Worm (Caenorhabditis elegans) whole organism, late embryonic: ENCODE data around the gene Y38F1A.1.

Experiments used
- K02D7.2 ChIP-seq: sonication (generic microtip); optimal IDR thresholded peaks from 2 replicates; lab custom pipeline; 2017; ENCODE audit warnings: mild to moderate bottlenecking, missing genetic modification characterization, missing compliant biosample characterization
- K09A11.1 ChIP-seq: sonication (generic microtip); optimal IDR thresholded peaks from 2 replicates; lab custom pipeline; 2017; ENCODE audit warnings: antibody characterized with exemption, mild to moderate bottlenecking, missing genetic modification characterization, missing compliant biosample characterization; ENCODE audit not compliant: insufficient read depth
- T23F11.4 ChIP-seq: fragments of 200-800 bp; sonication (Bioruptor generic); optimal IDR thresholded peaks from 2 replicates; lab custom pipeline; 2018; ENCODE audit warnings: mild to moderate bottlenecking, missing genetic modification characterization, missing compliant biosample characterization
- Y22D7AL.16 ChIP-seq: sonication (generic microtip); optimal IDR thresholded peaks from 2 replicates; lab custom pipeline; 2016; ENCODE audit warnings: missing genetic modification characterization, missing compliant biosample characterization
- ama-1 ChIP-seq: fragments of 150-350 bp; optimal IDR thresholded peaks from 2 replicates; lab custom pipeline; 2014
- ceh-19 ChIP-seq: fragments of 200-800 bp; sonication (Bioruptor generic); optimal IDR thresholded peaks from 2 replicates; lab custom pipeline; 2018; ENCODE audit warnings: mild to moderate bottlenecking, missing genetic modification characterization, missing compliant biosample characterization
- ceh-2 ChIP-seq: sonication (generic microtip); optimal IDR thresholded peaks from 2 replicates; lab custom pipeline; 2016; ENCODE audit warnings: missing genotype, missing genetic modification characterization, missing compliant biosample characterization
- ceh-22 ChIP-seq: sonication (generic microtip); optimal IDR thresholded peaks from 2 replicates; lab custom pipeline; 2017; ENCODE audit warnings: missing biosample characterization, missing genetic modification characterization
- ceh-24 ChIP-seq: sonication (generic microtip); optimal IDR thresholded peaks from 2 replicates; lab custom pipeline; 2016; ENCODE audit warnings: mild to moderate bottlenecking, missing genetic modification characterization, missing compliant biosample characterization
- ceh-31 ChIP-seq: sonication (generic microtip); optimal IDR thresholded peaks from 2 replicates; lab custom pipeline; 2016; ENCODE audit warnings: missing genetic modification characterization, missing compliant biosample characterization
- ceh-34 ChIP-seq: sonication (generic microtip); optimal IDR thresholded peaks from 2 replicates; lab custom pipeline; 2016; ENCODE audit warnings: mild to moderate bottlenecking, missing genetic modification characterization, missing compliant biosample characterization
- ceh-45 ChIP-seq: fragments of 200-800 bp; sonication (Bioruptor generic); IDR thresholded peaks from 2 replicates; pipeline ENCODE4 v1.3.6; 2022; ENCODE audit warnings: missing genetic modification reagents, missing genetic modification characterization, missing compliant biosample characterization
- ceh-6 ChIP-seq: fragments of 200-800 bp; sonication (Bioruptor generic); optimal IDR thresholded peaks from 2 replicates; lab custom pipeline; 2018; ENCODE audit warnings: mild to moderate bottlenecking, missing genetic modification characterization, missing compliant biosample characterization
- dmd-4 ChIP-seq: sonication (generic microtip); optimal IDR thresholded peaks from 2 replicates; lab custom pipeline; 2016; ENCODE audit warnings: borderline replicate concordance, missing genetic modification characterization, missing compliant biosample characterization
- dve-1 ChIP-seq: sonication (generic microtip); optimal IDR thresholded peaks from 2 replicates; lab custom pipeline; 2017; ENCODE audit warnings: antibody characterized with exemption, mild to moderate bottlenecking, missing genetic modification characterization, missing compliant biosample characterization
- elt-2 ChIP-seq: sonication (generic microtip); optimal IDR thresholded peaks from 2 replicates; lab custom pipeline; 2016; ENCODE audit warnings: missing genetic modification reagents, missing genetic modification characterization, missing compliant biosample characterization
- elt-4 ChIP-seq: sonication (generic microtip); optimal IDR thresholded peaks from 2 replicates; lab custom pipeline; 2016; ENCODE audit warnings: missing genetic modification characterization, missing compliant biosample characterization
- ets-4 ChIP-seq: sonication (generic microtip); optimal IDR thresholded peaks from 2 replicates; lab custom pipeline; 2016; ENCODE audit warnings: missing genetic modification characterization, missing compliant biosample characterization
- fax-1 ChIP-seq: sonication (generic microtip); optimal IDR thresholded peaks from 2 replicates; lab custom pipeline; 2016; ENCODE audit warnings: missing genotype, missing genetic modification characterization, missing compliant biosample characterization
- fkh-10 ChIP-seq: fragments of 150-350 bp; optimal IDR thresholded peaks from 2 replicates; lab custom pipeline; 2014; ENCODE audit warnings: missing biosample characterization, missing genetic modification reagents, missing genetic modification characterization
- gmeb-2 ChIP-seq: sonication (generic microtip); optimal IDR thresholded peaks from 2 replicates; lab custom pipeline; 2016; ENCODE audit warnings: missing genetic modification characterization, inconsistent platforms, missing compliant biosample characterization
- hlh-15 ChIP-seq: sonication (generic microtip); optimal IDR thresholded peaks from 2 replicates; lab custom pipeline; 2016; ENCODE audit warnings: missing genetic modification characterization, missing compliant biosample characterization
- hlh-30 ChIP-seq: sonication (generic microtip); optimal IDR thresholded peaks from 2 replicates; lab custom pipeline; 2017; ENCODE audit warnings: antibody characterized with exemption, missing genetic modification characterization, missing compliant biosample characterization; ENCODE audit not compliant: insufficient read depth
- hlh-6 ChIP-seq: sonication (generic microtip); optimal IDR thresholded peaks from 2 replicates; lab custom pipeline; 2016; ENCODE audit warnings: missing genotype, missing genetic modification characterization, missing compliant biosample characterization
- hlh-8 ChIP-seq: sonication (generic microtip); optimal IDR thresholded peaks from 2 replicates; lab custom pipeline; 2016; ENCODE audit warnings: missing genotype, missing genetic modification characterization, missing compliant biosample characterization
- lim-6 ChIP-seq: sonication (generic microtip); optimal IDR thresholded peaks from 2 replicates; lab custom pipeline; 2016; ENCODE audit warnings: missing genetic modification characterization, missing compliant biosample characterization
- lin-11 ChIP-seq: fragments of 200-800 bp; sonication (Bioruptor generic); optimal IDR thresholded peaks from 2 replicates; lab custom pipeline; 2018; ENCODE audit warnings: mild to moderate bottlenecking, missing genetic modification characterization, missing compliant biosample characterization
- madf-2 ChIP-seq: sonication (generic microtip); optimal IDR thresholded peaks from 2 replicates; lab custom pipeline; 2017; ENCODE audit warnings: missing genetic modification characterization, missing compliant biosample characterization
- mec-3 ChIP-seq: sonication (generic microtip); optimal IDR thresholded peaks from 2 replicates; lab custom pipeline; 2016; ENCODE audit warnings: borderline replicate concordance, missing genetic modification characterization, missing compliant biosample characterization
- nfya-1 ChIP-seq: sonication (generic microtip); optimal IDR thresholded peaks from 2 replicates; lab custom pipeline; 2017; ENCODE audit warnings: missing genetic modification characterization, mild to moderate bottlenecking, missing compliant biosample characterization, antibody characterized with exemption, moderate library complexity
- nhr-11 ChIP-seq: fragments of 150-350 bp; optimal IDR thresholded peaks from 2 replicates; lab custom pipeline; 2014; ENCODE audit warnings: missing biosample characterization, missing genetic modification characterization
- nhr-232 ChIP-seq: sonication (generic microtip); optimal IDR thresholded peaks from 2 replicates; lab custom pipeline; 2016; ENCODE audit warnings: missing genetic modification characterization, missing compliant biosample characterization
- npax-4 ChIP-seq: sonication (generic microtip); optimal IDR thresholded peaks from 2 replicates; lab custom pipeline; 2016; ENCODE audit warnings: missing genetic modification characterization, missing compliant biosample characterization
- odd-2 ChIP-seq: sonication (generic microtip); optimal IDR thresholded peaks from 2 replicates; lab custom pipeline; 2017; ENCODE audit warnings: antibody characterized with exemption, mild to moderate bottlenecking, missing genetic modification characterization, missing compliant biosample characterization
- pag-3 ChIP-seq: sonication (generic microtip); optimal IDR thresholded peaks from 2 replicates; lab custom pipeline; 2016; ENCODE audit warnings: missing compliant biosample characterization, missing genetic modification characterization, borderline replicate concordance
- pha-2 ChIP-seq: sonication (generic microtip); optimal IDR thresholded peaks from 2 replicates; lab custom pipeline; 2017; ENCODE audit warnings: mild to moderate bottlenecking, missing genetic modification characterization, missing compliant biosample characterization
- rnt-1 ChIP-seq: sonication (generic microtip); optimal IDR thresholded peaks from 2 replicates; lab custom pipeline; 2016; ENCODE audit warnings: missing genetic modification characterization, missing compliant biosample characterization
- sox-4 ChIP-seq: sonication (generic microtip); optimal IDR thresholded peaks from 2 replicates; lab custom pipeline; 2017; ENCODE audit warnings: mild to moderate bottlenecking, missing genetic modification characterization, inconsistent platforms, missing compliant biosample characterization
- syd-9 ChIP-seq: sonication (generic microtip); optimal IDR thresholded peaks from 2 replicates; lab custom pipeline; 2016; ENCODE audit warnings: mild to moderate bottlenecking, missing genetic modification characterization, moderate library complexity, missing compliant biosample characterization
- ttx-3 ChIP-seq: sonication (generic microtip); optimal IDR thresholded peaks from 2 replicates; lab custom pipeline; 2016; ENCODE audit warnings: missing genetic modification reagents, missing genetic modification characterization, missing compliant biosample characterization
- unc-86 ChIP-seq: sonication (generic microtip); optimal IDR thresholded peaks from 2 replicates; lab custom pipeline; 2016; ENCODE audit warnings: missing genetic modification characterization, missing compliant biosample characterization
- zip-5 ChIP-seq: sonication (generic microtip); optimal IDR thresholded peaks from 2 replicates; lab custom pipeline; 2016; ENCODE audit warnings: missing genetic modification characterization, missing compliant biosample characterization

Y38F1A.1 gene

DNA sequence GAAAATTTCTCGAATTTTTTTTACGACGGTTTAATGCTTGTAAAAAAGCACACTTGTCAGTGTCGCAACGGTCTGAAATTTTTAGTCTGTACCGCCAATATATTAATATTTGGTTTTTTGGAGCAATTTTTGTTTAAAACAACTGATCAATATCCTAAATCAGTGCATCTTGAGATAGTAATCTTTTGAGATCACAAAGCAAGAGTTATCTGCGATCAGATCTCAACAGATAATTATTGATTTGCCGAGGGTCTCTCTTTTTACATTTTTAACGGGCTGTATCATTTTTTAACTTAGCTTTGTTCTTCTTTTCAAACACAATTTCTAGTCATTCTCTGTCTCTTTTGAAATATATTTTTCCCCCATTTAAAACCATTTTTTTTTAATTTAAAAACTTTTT is 10.6 kb upstream of the Y38F1A.1 start:
- TF ChIP-seq K09A11.1 (no peak), hlh-6 (tag; lab: Kevin White, UChicago) (no peak), hlh-30 (tag; lab: Kevin White, UChicago) (no peak), nhr-11 (no peak), pha-2 (tag; lab: Kevin White, UChicago) (no peak), dmd-4 (tag; lab: Kevin White, UChicago) (no peak), dve-1 (no peak), ets-4 (tag; lab: Kevin White, UChicago) (no peak), ceh-45 (GFP tag; lab: Robert Waterston, UW) (no peak), nfya-1 (tag; lab: Kevin White, UChicago) (no peak), ceh-6 (GFP tag; lab: Kevin White, UChicago) (no peak), K02D7.2 (no peak), mec-3 (tag; lab: Kevin White, UChicago) (no peak), madf-2 (tag; lab: Kevin White, UChicago) (no peak), fax-1 (tag; lab: Kevin White, UChicago) (no peak), ama-1 (lab: Kevin White, UChicago) (no peak)

DNA sequence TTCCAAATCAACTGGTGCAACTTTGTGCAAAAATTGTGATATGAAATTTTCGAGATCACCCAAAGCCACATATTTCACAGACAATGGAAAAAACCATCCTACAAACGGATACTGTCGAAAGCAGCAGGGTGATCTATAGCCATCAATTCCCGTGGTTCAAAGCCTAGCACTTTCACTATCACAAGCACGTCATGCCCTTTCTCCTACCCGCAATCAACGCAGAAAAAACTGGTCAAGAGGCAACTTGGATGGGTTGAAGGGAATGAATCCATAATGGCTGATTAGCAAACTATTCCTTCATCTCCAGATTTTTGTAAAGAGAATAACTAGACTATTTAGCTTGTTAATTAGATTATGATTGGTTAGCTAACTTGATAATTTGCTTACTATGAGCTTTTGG is 7.2 kb upstream of the Y38F1A.1 start:
- TF ChIP-seq unc-86, result no peak
- TF ChIP-seq elt-2 (tag; lab: Kevin White, UChicago), result no peak
- no peak for TF ChIP-seq hlh-15 (tag; lab: Kevin White, UChicago)
- TF ChIP-seq gmeb-2 (tag; lab: Kevin White, UChicago), result no peak
- no peak for TF ChIP-seq mec-3 (tag; lab: Kevin White, UChicago)
- TF ChIP-seq hlh-8 (tag; lab: Kevin White, UChicago), result no peak
- no peak for TF ChIP-seq madf-2 (tag; lab: Kevin White, UChicago)
- no peak for TF ChIP-seq sox-4
- no peak for TF ChIP-seq syd-9
- no peak for TF ChIP-seq pag-3 (tag; lab: Kevin White, UChicago)
- no peak for TF ChIP-seq ttx-3 (tag; lab: Kevin White, UChicago)

DNA sequence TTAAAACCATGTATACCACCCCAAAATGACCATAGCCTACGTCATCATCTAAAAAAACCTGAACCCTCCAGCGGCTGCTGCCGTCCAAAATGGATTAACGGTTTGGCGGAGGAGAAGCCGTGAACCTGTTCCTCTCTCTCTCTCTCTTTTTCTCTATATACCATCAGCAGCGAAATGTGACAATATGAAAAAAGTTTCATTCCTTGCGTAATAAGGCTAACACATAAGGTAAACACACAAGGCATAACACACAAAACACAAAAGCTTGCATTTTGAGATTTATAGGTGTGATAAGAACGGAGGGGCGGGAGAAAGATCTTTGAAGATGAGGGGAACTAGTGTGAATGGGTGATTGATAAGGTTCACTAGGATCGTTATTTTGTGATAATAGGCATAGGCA is 6.7 kb upstream of the Y38F1A.1 start:
- no peak for TF ChIP-seq ceh-45 (GFP tag; lab: Robert Waterston, UW)
- no peak for TF ChIP-seq rnt-1 (tag; lab: Kevin White, UChicago)
- no peak for TF ChIP-seq ceh-34 (tag; lab: Kevin White, UChicago)
- TF ChIP-seq sox-4, result no peak
- TF ChIP-seq ceh-31 (tag; lab: Kevin White, UChicago), result no peak
- TF ChIP-seq ama-1 (lab: Kevin White, UChicago), result no peak
- no peak for TF ChIP-seq fkh-10 (GFP tag; lab: Kevin White, UChicago)
- TF ChIP-seq zip-5 (tag; lab: Kevin White, UChicago), result no peak
- no peak for TF ChIP-seq fax-1 (tag; lab: Kevin White, UChicago)
- no peak for TF ChIP-seq elt-4 (tag; lab: Kevin White, UChicago)
- TF ChIP-seq odd-2, result no peak
- no peak for TF ChIP-seq lin-11 (tag; lab: Kevin White, UChicago)

DNA sequence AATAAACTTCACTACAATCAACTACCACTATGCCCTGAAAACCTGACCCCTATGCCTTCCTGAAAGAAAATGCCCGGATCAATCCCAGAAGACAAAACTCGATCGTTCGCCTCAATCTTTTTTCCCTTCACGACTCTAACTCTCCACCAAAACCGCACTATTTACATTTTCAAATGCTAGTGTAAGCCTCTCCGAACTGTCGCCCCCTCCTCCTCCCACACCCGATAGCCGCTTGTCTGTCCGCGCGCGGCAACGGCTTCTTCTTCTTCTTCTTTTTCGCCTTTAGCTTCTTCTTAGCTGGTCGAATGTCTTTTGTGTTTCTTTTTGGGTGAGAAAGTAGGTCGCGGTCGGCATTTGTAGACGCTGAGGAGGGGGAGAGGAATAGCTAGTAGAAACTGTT is 5.6 kb upstream of the Y38F1A.1 start:
- no peak for TF ChIP-seq ceh-2 (tag; lab: Kevin White, UChicago)
- no peak for TF ChIP-seq nhr-232
- no peak for TF ChIP-seq ceh-19 (GFP tag; lab: Kevin White, UChicago)
- TF ChIP-seq hlh-30 (tag; lab: Kevin White, UChicago), result no peak
- TF ChIP-seq madf-2 (tag; lab: Kevin White, UChicago), result no peak
- TF ChIP-seq lim-6 (tag; lab: Kevin White, UChicago), result no peak
- no peak for TF ChIP-seq ets-4 (tag; lab: Kevin White, UChicago)
- TF ChIP-seq ceh-22 (tag; lab: Kevin White, UChicago), result no peak
- TF ChIP-seq npax-4 (tag; lab: Kevin White, UChicago), result no peak
- TF ChIP-seq hlh-15 (tag; lab: Kevin White, UChicago), result no peak
- TF ChIP-seq ceh-24 (tag; lab: Kevin White, UChicago), result no peak
- TF ChIP-seq ttx-3 (tag; lab: Kevin White, UChicago), result no peak
- TF ChIP-seq Y22D7AL.16 (tag; lab: Kevin White, UChicago), result no peak
- no peak for TF ChIP-seq T23F11.4 (GFP tag; lab: Kevin White, UChicago)
